Fruit fly (Drosophila melanogaster): ENCODE results near the gene RpL30.

The RpL30 gene

dm6 chr2L:18968370-18969105 is 40.6 kb downstream of the RpL30 start, which contains the start of the genes Nak and Tango6 (continued):
- TF ChIP-seq trem (tag; optimal IDR thresholded peaks at IDR 0.05) (peak; percentile 85), Atf-2 (GFP tag; optimal IDR thresholded peaks at IDR 0.05) (peak; percentile 44), CG6272 (GFP tag; IDR thresholded peaks at IDR 0.05) (0 out of 2 replicates have a peak, but pooled peaks have one; percentile 21), al (GFP tag; IDR thresholded peaks at IDR 0.05) (no peak), gcm (GFP tag; optimal IDR thresholded peaks at IDR 0.05) (peak; percentile 8), dysf (GFP tag; IDR thresholded peaks at IDR 0.05) (no peak), salm (tag; optimal IDR thresholded peaks at IDR 0.05) (no peak), Hr3 (GFP tag; optimal IDR thresholded peaks at IDR 0.05) (peak; percentile 41), CG32767 (GFP tag; IDR thresholded peaks at IDR 0.05) (no peak), Myb (GFP tag; optimal IDR thresholded peaks at IDR 0.05) (peak; percentile 31), pros (GFP tag; optimal IDR thresholded peaks at IDR 0.05) (no peak), pfk (GFP tag; optimal IDR thresholded peaks at IDR 0.05) (no peak), CG1602 (GFP tag; optimal IDR thresholded peaks at IDR 0.05) (peak; percentile 11), CG6765 (GFP tag; optimal IDR thresholded peaks at IDR 0.05) (no peak), CG1832 (GFP tag; optimal IDR thresholded peaks at IDR 0.05) (no peak), bab2 (GFP tag; optimal IDR thresholded peaks at IDR 0.05) (peak; percentile 26), Mrtf (GFP tag; IDR thresholded peaks at IDR 0.05) (no peak), fd64A (GFP tag; optimal IDR thresholded peaks at IDR 0.05) (no peak), Hsf (GFP tag; optimal IDR thresholded peaks at IDR 0.05) (peak; percentile 10), CG5953 (GFP tag; IDR thresholded peaks at IDR 0.05) (no peak), klu (GFP tag; IDR thresholded peaks at IDR 0.05) (no peak), corto (GFP tag; optimal IDR thresholded peaks at IDR 0.05) (no peak), tna (GFP tag; IDR thresholded peaks at IDR 0.05; ENCODE audit: partially characterized antibody) (peak; percentile 79), fd102C (GFP tag; optimal IDR thresholded peaks at IDR 0.05) (no peak), Doc2 (GFP tag; IDR thresholded peaks at IDR 0.05) (no peak), pan (optimal IDR thresholded peaks at IDR 0.05) (no peak), pan (GFP tag; optimal IDR thresholded peaks at IDR 0.05 in 1 of 2, IDR thresholded peaks at IDR 0.05 in 1 of 2) (no peak), ab (GFP tag; optimal IDR thresholded peaks at IDR 0.05) (no peak), CG3281 (GFP tag; optimal IDR thresholded peaks at IDR 0.05) (no peak), Bdp1 (GFP tag; optimal IDR thresholded peaks at IDR 0.05) (peak; percentile 12), Max (GFP tag; optimal IDR thresholded peaks at IDR 0.05) (peak; percentile 63), yki (optimal IDR thresholded peaks at IDR 0.05) (no peak), CG8924 (tag; optimal IDR thresholded peaks at IDR 0.05) (peak; percentile 44), tap (tag; optimal IDR thresholded peaks at IDR 0.05) (no peak), dmrt99B (tag; optimal IDR thresholded peaks at IDR 0.05) (no peak), CG31388 (GFP tag; optimal IDR thresholded peaks at IDR 0.05) (no peak), Bteb2 (GFP tag; optimal IDR thresholded peaks at IDR 0.05) (peak; percentile 31), trh (GFP tag; optimal IDR thresholded peaks at IDR 0.05) (no peak), CG15514 (GFP tag; optimal IDR thresholded peaks at IDR 0.05) (peak; percentile 34), CG2712 (tag; optimal IDR thresholded peaks at IDR 0.05) (peak; percentile 63), sob (GFP tag; IDR thresholded peaks at IDR 0.05) (no peak), tup (GFP tag; optimal IDR thresholded peaks at IDR 0.05) (no peak), CG17328 (GFP tag; IDR thresholded peaks at IDR 0.05) (no peak), Ptx1 (GFP tag; IDR thresholded peaks at IDR 0.05) (0 out of 2 replicates have a peak, but pooled peaks have one; percentile 26), C15 (GFP tag; IDR thresholded peaks at IDR 0.05) (no peak), CG1529 (GFP tag; optimal IDR thresholded peaks at IDR 0.05) (no peak), crc (GFP tag; optimal IDR thresholded peaks at IDR 0.05) (no peak), E2f2 (GFP tag; IDR thresholded peaks at IDR 0.05) (peak; percentile 45), da (GFP tag; optimal IDR thresholded peaks at IDR 0.05) (no peak), CG3726 (GFP tag; IDR thresholded peaks at IDR 0.05) (no peak), CG42726 (GFP tag; IDR thresholded peaks at IDR 0.05; ENCODE audit: partially characterized antibody) (peak; percentile 59; the same call in 1 of the 2 replicates)

Measured in whole organism, embryonic.